Worm (Caenorhabditis elegans): ENCODE data around the gene K09E2.1.
A peak's percentile ranks its signal among the peaks of the same experiment; 100 is the strongest.

K09E2.1 gene

DNA sequence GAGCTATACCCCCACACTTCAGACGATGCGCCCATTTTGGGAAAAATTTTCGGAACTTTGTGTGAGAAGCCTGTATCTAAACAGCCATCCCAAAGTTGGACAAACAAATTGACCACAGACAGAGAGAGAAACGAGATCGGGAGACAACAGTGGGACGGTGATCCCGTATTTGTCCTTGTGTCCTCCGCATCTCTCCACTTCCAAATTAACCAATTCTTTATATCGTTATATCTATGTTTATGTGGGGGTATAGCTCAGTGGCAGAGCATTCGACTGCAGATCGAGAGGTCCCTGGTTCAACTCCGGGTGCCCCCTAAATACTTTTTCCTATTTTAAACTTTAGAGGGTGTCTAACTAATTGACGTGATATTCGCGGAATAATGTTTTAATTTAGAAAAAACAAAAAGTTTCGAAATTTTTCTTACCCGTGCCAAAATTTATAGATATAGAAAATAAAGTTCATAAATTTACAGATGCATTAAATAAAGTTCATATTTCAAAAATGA, 43.0 kb upstream of the K09E2.1 start (continued):
- TF ChIP-seq tlf-1 (GFP tag; optimal IDR thresholded peaks at IDR 0.05) (no peak), sptf-2 (GFP tag; optimal IDR thresholded peaks at IDR 0.05) (peak; percentile 33), nhr-90 (tag; optimal IDR thresholded peaks at IDR 0.05) (peak; percentile 70), ets-4 (GFP tag; optimal IDR thresholded peaks at IDR 0.05) (no peak), dpl-1 (GFP tag; optimal IDR thresholded peaks at IDR 0.05) (no peak), athp-1 (tag; optimal IDR thresholded peaks at IDR 0.05) (no peak), unc-62 (GFP tag; optimal IDR thresholded peaks at IDR 0.05) (no peak), lin-54 (GFP tag; optimal IDR thresholded peaks at IDR 0.05) (no peak), Y67H2A.10 (GFP tag; conservative IDR thresholded peaks at IDR 0.05) (no peak), F33H1.4 (GFP tag; IDR thresholded peaks at IDR 0.05) (no peak), egl-18 (GFP tag; IDR thresholded peaks at IDR 0.05) (no peak), sdz-38 (tag; optimal IDR thresholded peaks at IDR 0.05) (no peak), ztf-22 (GFP tag; optimal IDR thresholded peaks at IDR 0.05) (no peak), B0261.1 (tag; optimal IDR thresholded peaks at IDR 0.05) (peak; percentile 91), ceh-58 (GFP tag; IDR thresholded peaks at IDR 0.05) (no peak), hsf-1 (GFP tag; IDR thresholded peaks at IDR 0.05) (peak; percentile 44; the same call in 1 of the 2 replicates), Y79H2A.3 (GFP tag; conservative IDR thresholded peaks at IDR 0.05) (no peak), snpc-1.1 (tag; optimal IDR thresholded peaks at IDR 0.05; ENCODE audit: insufficient read depth) (no peak), ceh-100 (GFP tag; IDR thresholded peaks at IDR 0.05) (no peak), F52B5.7 (tag; optimal IDR thresholded peaks at IDR 0.05) (peak; percentile 48), bed-2 (GFP tag; IDR thresholded peaks at IDR 0.05) (no peak), nhr-120 (GFP tag; IDR thresholded peaks at IDR 0.05) (0 out of 2 replicates have a peak, but pooled peaks have one; percentile 86), Y53G8AR.9 (GFP tag; conservative IDR thresholded peaks at IDR 0.05) (0 out of 2 replicates have a peak, but pooled peaks have one; percentile 35), nfyb-1 (GFP tag; IDR thresholded peaks at IDR 0.05) (peak; percentile 70; the same call in 1 of the 2 replicates), atf-7 (tag; optimal IDR thresholded peaks at IDR 0.05) (peak; percentile 49), him-1 (tag; optimal IDR thresholded peaks at IDR 0.05) (peak; percentile 35), cebp-2 (GFP tag; IDR thresholded peaks at IDR 0.05) (peak; percentile 80; the same call in 1 of the 2 replicates), B0019.2 (GFP tag; conservative IDR thresholded peaks at IDR 0.05) (no peak), B0035.1 (tag; optimal IDR thresholded peaks at IDR 0.05) (no peak), madf-10 (tag; optimal IDR thresholded peaks at IDR 0.05) (peak; percentile 18), nfya-2 (GFP tag; IDR thresholded peaks at IDR 0.05) (no peak), K12H6.12 (tag; optimal IDR thresholded peaks at IDR 0.05) (no peak), F55B11.4 (tag; optimal IDR thresholded peaks at IDR 0.05; ENCODE audit: borderline replicate concordance, insufficient read depth) (no peak), sea-2 (GFP tag; IDR thresholded peaks at IDR 0.05) (no peak), let-526 (GFP tag; IDR thresholded peaks at IDR 0.05) (no peak), ceh-79 (tag; optimal IDR thresholded peaks at IDR 0.05) (peak; percentile 11), madf-8 (GFP tag; conservative IDR thresholded peaks at IDR 0.05) (no peak), mcd-1 (GFP tag; IDR thresholded peaks at IDR 0.05) (0 out of 2 replicates have a peak, but pooled peaks have one; percentile 35), somi-1 (GFP tag; optimal IDR thresholded peaks at IDR 0.05) (peak; percentile 3), B0336.3 (GFP tag; IDR thresholded peaks at IDR 0.05) (no peak), lin-35 (GFP tag; optimal IDR thresholded peaks at IDR 0.05) (peak in 1 of 3 experiments; percentile 14), T26A5.8 (tag; optimal IDR thresholded peaks at IDR 0.05) (peak; percentile 47), repo-1 (tag; optimal IDR thresholded peaks at IDR 0.05) (peak; percentile 55), ztf-28 (GFP tag; IDR thresholded peaks at IDR 0.05) (no peak), nhr-27 (tag; optimal IDR thresholded peaks at IDR 0.05) (peak; percentile 1), let-607 (tag; optimal IDR thresholded peaks at IDR 0.05) (peak in 1 of 2 experiments; percentile 42), dox-1 (GFP tag; IDR thresholded peaks at IDR 0.05) (no peak; the same call in 1 of the 2 replicates), C17E4.6 (GFP tag; IDR thresholded peaks at IDR 0.05) (no peak)

Data from whole organism, young adult.